Worm (Caenorhabditis elegans): ENCODE measurements around the gene srh-122.

The srh-122 gene

ce11 chrV:15423601-15424000 lies 45.8 kb upstream of the srh-122 start, which contains the start of gene fbxa-104:
Gene fbxa-104, minus strand, starts transcription at chrV:15423683.
- TF ChIP-seq unc-62 (GFP tag; optimal IDR thresholded peaks at IDR 0.05 in 1 of 2) (peak in 1 of 2 experiments; percentile 96), unc-62 (tag; optimal IDR thresholded peaks at IDR 0.05) (no peak), ceh-62 (tag; optimal IDR thresholded peaks at IDR 0.05) (no peak)

- TF ChIP-seq sdz-12 (GFP tag; optimal IDR thresholded peaks at IDR 0.05): no peak
- TF ChIP-seq duxl-1 (tag; optimal IDR thresholded peaks at IDR 0.05; ENCODE audit: poor library complexity): no peak
- no peak for TF ChIP-seq F49E8.2 (tag; optimal IDR thresholded peaks at IDR 0.05; ENCODE audit: borderline replicate concordance)
- no peak for TF ChIP-seq gei-8 (GFP tag; optimal IDR thresholded peaks at IDR 0.05)
- TF ChIP-seq lin-38 (GFP tag; IDR thresholded peaks at IDR 0.05): no peak
- no peak for TF ChIP-seq mdt-29 (GFP tag; IDR thresholded peaks at IDR 0.05)
- no peak for TF ChIP-seq madf-9 (GFP tag; conservative IDR thresholded peaks at IDR 0.05)
- no peak for TF ChIP-seq Y5F2A.4 (GFP tag; optimal IDR thresholded peaks at IDR 0.05)
- TF ChIP-seq D1046.2 (GFP tag; IDR thresholded peaks at IDR 0.05): no peak
- no peak for TF ChIP-seq hlh-11 (tag; optimal IDR thresholded peaks at IDR 0.05)
- TF ChIP-seq egl-27 (tag; optimal IDR thresholded peaks at IDR 0.05): no peak
- no peak for TF ChIP-seq zfp-3 (GFP tag; conservative IDR thresholded peaks at IDR 0.05)
- TF ChIP-seq php-3 (GFP tag; IDR thresholded peaks at IDR 0.05): no peak
- no peak for TF ChIP-seq saeg-2 (GFP tag; IDR thresholded peaks at IDR 0.05)
- no peak for TF ChIP-seq fos-1 (tag; optimal IDR thresholded peaks at IDR 0.05)
- no peak for TF ChIP-seq lin-15B (tag; optimal IDR thresholded peaks at IDR 0.05)
- TF ChIP-seq T26A8.4 (GFP tag; IDR thresholded peaks at IDR 0.05): no peak
- TF ChIP-seq nhr-111 (GFP tag; optimal IDR thresholded peaks at IDR 0.05): no peak
- TF ChIP-seq mdl-1 (tag; optimal IDR thresholded peaks at IDR 0.05): no peak
- TF ChIP-seq hif-1 (tag; optimal IDR thresholded peaks at IDR 0.05): no peak
These were observed 40.0 kb upstream of the srh-122 start, which contains the start of gene T06E6.10 for ce11 chrV:15417822-15418221. Gene T06E6.10, plus strand, starts transcription at chrV:15418122.

- no peak for TF ChIP-seq dmd-8 (GFP tag; IDR thresholded peaks at IDR 0.05)
- TF ChIP-seq vab-7 (GFP tag; IDR thresholded peaks at IDR 0.05): no peak
- no peak for TF ChIP-seq T26A8.4 (GFP tag; IDR thresholded peaks at IDR 0.05)
- TF ChIP-seq mxl-2 (GFP tag; conservative IDR thresholded peaks at IDR 0.05): no peak
- no peak for TF ChIP-seq Y48G9A.11 (GFP tag; IDR thresholded peaks at IDR 0.05)
- TF ChIP-seq ceh-82 (tag; optimal IDR thresholded peaks at IDR 0.05): no peak
- TF ChIP-seq saeg-2 (GFP tag; IDR thresholded peaks at IDR 0.05): no peak
- TF ChIP-seq nhr-11 (tag; optimal IDR thresholded peaks at IDR 0.05): no peak
These were observed 38.1 kb upstream of the srh-122 start, which contains the start of gene srh-265 for ce11 chrV:15415951-15416350. Gene srh-265, plus strand, starts transcription at chrV:15416251.

- TF ChIP-seq zip-11 (GFP tag; IDR thresholded peaks at IDR 0.05): no peak
- TF ChIP-seq nhr-25 (tag; optimal IDR thresholded peaks at IDR 0.05; ENCODE audit: borderline replicate concordance, insufficient read depth): no peak
- no peak for TF ChIP-seq nhr-77 (tag; optimal IDR thresholded peaks at IDR 0.05)
- no peak for TF ChIP-seq attf-4 (tag; optimal IDR thresholded peaks at IDR 0.05)
- TF ChIP-seq nhr-10 (tag; optimal IDR thresholded peaks at IDR 0.05): no peak
- no peak for TF ChIP-seq spr-3 (GFP tag; optimal IDR thresholded peaks at IDR 0.05)
- TF ChIP-seq nhr-11 (tag; optimal IDR thresholded peaks at IDR 0.05): no peak
- no peak for TF ChIP-seq D1046.2 (GFP tag; IDR thresholded peaks at IDR 0.05)
These were observed 36.0 kb upstream of the srh-122 start, which contains the start of gene srh-264 for ce11 chrV:15413847-15414246. Gene srh-264, plus strand, starts transcription at chrV:15414147.

ce11 chrV:15412625-15413024 lies 34.8 kb upstream of the srh-122 start, which contains the start of gene srbc-63:
Gene srbc-63, minus strand, starts transcription at chrV:15412725.
- TF ChIP-seq Y5F2A.4 (GFP tag; optimal IDR thresholded peaks at IDR 0.05): no peak
- TF ChIP-seq daf-8 (GFP tag; IDR thresholded peaks at IDR 0.05): no peak
- no peak for TF ChIP-seq mxl-3 (GFP tag; optimal IDR thresholded peaks at IDR 0.05)
- TF ChIP-seq D1046.2 (GFP tag; IDR thresholded peaks at IDR 0.05): no peak
- TF ChIP-seq madf-5 (GFP tag; IDR thresholded peaks at IDR 0.05): no peak
- TF ChIP-seq skn-1 (tag; optimal IDR thresholded peaks at IDR 0.05): no peak

All from whole organism, L4 larva.